Fruit fly (Drosophila melanogaster): ENCODE measurements around the gene salt.
A peak's percentile ranks its signal among the peaks of the same experiment; 100 is the strongest.

salt gene

DNA sequence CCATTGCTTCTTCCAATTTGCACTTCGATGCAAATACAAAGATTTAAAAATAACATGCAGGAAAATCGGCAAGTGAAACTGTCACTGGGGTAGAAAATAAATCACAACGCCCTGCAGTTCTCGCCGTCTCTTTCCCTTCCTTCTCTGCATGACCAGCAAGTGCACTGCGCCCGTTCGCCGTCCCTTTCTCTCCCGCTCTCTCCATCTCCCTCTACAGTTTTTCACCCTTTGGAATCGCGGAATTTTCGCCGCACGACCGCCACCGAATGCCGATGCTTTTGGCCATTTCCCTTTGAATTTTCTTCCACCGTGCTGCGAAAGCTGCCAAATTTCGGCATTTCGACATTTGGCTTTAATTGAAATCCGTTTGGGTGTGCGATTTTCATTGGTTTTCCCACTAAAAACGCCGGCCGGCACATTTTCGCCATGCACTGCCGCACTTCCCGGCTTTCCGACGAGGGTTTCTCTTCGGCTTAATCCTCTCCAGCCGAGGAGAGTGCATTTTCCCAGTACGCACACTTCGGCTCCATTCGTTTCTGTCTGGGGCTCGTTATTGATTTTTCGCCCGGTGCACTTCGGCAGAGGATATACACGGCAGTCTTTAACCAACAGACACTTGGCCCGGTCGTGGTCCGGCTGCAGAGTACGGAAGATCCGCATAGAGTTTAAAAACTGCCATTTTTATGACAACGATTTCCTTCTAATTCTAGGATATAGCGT is 15.3 kb downstream of the salt start:
- no peak for TF ChIP-seq lov (optimal IDR thresholded peaks at IDR 0.05)
- no peak for TF ChIP-seq lov (GFP tag; IDR thresholded peaks at IDR 0.05)
- TF ChIP-seq Sox100B (GFP tag; optimal IDR thresholded peaks at IDR 0.05): no peak
- TF ChIP-seq az2 (GFP tag; optimal IDR thresholded peaks at IDR 0.05): no peak
- no peak for TF ChIP-seq Pdp1 (GFP tag; optimal IDR thresholded peaks at IDR 0.05)
- no peak for TF ChIP-seq lola (GFP tag; optimal IDR thresholded peaks at IDR 0.05)
- no peak for TF ChIP-seq ham (GFP tag; IDR thresholded peaks at IDR 0.05)
- TF ChIP-seq zen (tag; optimal IDR thresholded peaks at IDR 0.05): no peak
- TF ChIP-seq nerfin-1 (tag; optimal IDR thresholded peaks at IDR 0.05): peak; percentile 96
- 0 out of 3 replicates have a peak, but pooled peaks have one; percentile 16 for TF ChIP-seq CG34422 (GFP tag; IDR thresholded peaks at IDR 0.05)
- TF ChIP-seq CG7963 (GFP tag; IDR thresholded peaks at IDR 0.05; ENCODE audit: partially characterized antibody): 0 out of 3 replicates have a peak, but pooled peaks have one; percentile 38
- peak; percentile 72 for TF ChIP-seq CG1832 (GFP tag; optimal IDR thresholded peaks at IDR 0.05)
- peak; percentile 53; the same call in 1 of the 2 replicates for TF ChIP-seq CG10321 (GFP tag; IDR thresholded peaks at IDR 0.05)
- TF ChIP-seq eyg (GFP tag; optimal IDR thresholded peaks at IDR 0.05): no peak
- no peak for TF ChIP-seq CG8924 (tag; optimal IDR thresholded peaks at IDR 0.05)
- TF ChIP-seq CG8359 (GFP tag; optimal IDR thresholded peaks at IDR 0.05; ENCODE audit: borderline replicate concordance): no peak
- peak; percentile 93 for TF ChIP-seq Deaf1 (tag; optimal IDR thresholded peaks at IDR 0.05)
- TF ChIP-seq CG13775 (GFP tag; optimal IDR thresholded peaks at IDR 0.05): no peak
- no peak for TF ChIP-seq zfh2 (GFP tag; optimal IDR thresholded peaks at IDR 0.05)
- TF ChIP-seq pum (GFP tag; optimal IDR thresholded peaks at IDR 0.05): no peak
- TF ChIP-seq Ets97D (GFP tag; optimal IDR thresholded peaks at IDR 0.05): no peak
- no peak for TF ChIP-seq CG8089 (GFP tag; optimal IDR thresholded peaks at IDR 0.05)
- peak; percentile 29; the same call in 1 of the 2 replicates for TF ChIP-seq bbx (GFP tag; IDR thresholded peaks at IDR 0.05; ENCODE audit: partially characterized antibody)
- no peak for TF ChIP-seq Elba2 (GFP tag; optimal IDR thresholded peaks at IDR 0.05)
- TF ChIP-seq kah (GFP tag; optimal IDR thresholded peaks at IDR 0.05): no peak
- no peak for TF ChIP-seq ac (GFP tag; optimal IDR thresholded peaks at IDR 0.05)
- TF ChIP-seq Kr (GFP tag; optimal IDR thresholded peaks at IDR 0.05): peak; percentile 6
- TF ChIP-seq kay (GFP tag; optimal IDR thresholded peaks at IDR 0.05): no peak
- TF ChIP-seq CG7928 (GFP tag; optimal IDR thresholded peaks at IDR 0.05): no peak
- TF ChIP-seq CG2199 (GFP tag; IDR thresholded peaks at IDR 0.05): no peak
- TF ChIP-seq CG11723 (GFP tag; optimal IDR thresholded peaks at IDR 0.05): no peak
- no peak for TF ChIP-seq CG18619 (GFP tag; optimal IDR thresholded peaks at IDR 0.05)
- TF ChIP-seq onecut (GFP tag; IDR thresholded peaks at IDR 0.05): peak; percentile 93
- peak; percentile 16; the same call in 1 of the 2 replicates for TF ChIP-seq MBD-R2 (GFP tag; IDR thresholded peaks at IDR 0.05)
- no peak for TF ChIP-seq Hr51 (GFP tag; optimal IDR thresholded peaks at IDR 0.05)
- no peak for TF ChIP-seq CG6175 (GFP tag; IDR thresholded peaks at IDR 0.05)
- no peak for TF ChIP-seq usp (GFP tag; optimal IDR thresholded peaks at IDR 0.05)
- no peak for TF ChIP-seq HHEX (GFP tag; optimal IDR thresholded peaks at IDR 0.05)
- no peak for TF ChIP-seq otp (GFP tag; IDR thresholded peaks at IDR 0.05)
- no peak for TF ChIP-seq inv (GFP tag; IDR thresholded peaks at IDR 0.05; ENCODE audit: partially characterized antibody)
- no peak for TF ChIP-seq corto (GFP tag; optimal IDR thresholded peaks at IDR 0.05)
- no peak for TF ChIP-seq HmgZ (tag; optimal IDR thresholded peaks at IDR 0.05)
- TF ChIP-seq CG17328 (GFP tag; IDR thresholded peaks at IDR 0.05): no peak
- no peak for TF ChIP-seq tna (GFP tag; IDR thresholded peaks at IDR 0.05; ENCODE audit: partially characterized antibody)
- no peak for TF ChIP-seq CG10543 (GFP tag; optimal IDR thresholded peaks at IDR 0.05)
- TF ChIP-seq sc (optimal IDR thresholded peaks at IDR 0.05): no peak
- TF ChIP-seq sc (GFP tag; optimal IDR thresholded peaks at IDR 0.05): no peak
- no peak for TF ChIP-seq MTF-1 (GFP tag; optimal IDR thresholded peaks at IDR 0.05; ENCODE audit: borderline replicate concordance)
- no peak for TF ChIP-seq CG6765 (GFP tag; optimal IDR thresholded peaks at IDR 0.05)

Measured in whole organism, embryonic.